Worm (Caenorhabditis elegans): ENCODE measurements around the gene alkb-7.

alkb-7 gene

ce11 chrII:12738284-12739201 lies 49.4 kb downstream of the alkb-7 start, which contains the start of gene pisy-1:
pisy-1 (minus strand) TSS chrII:12738334.
- no peak for TF ChIP-seq C04F5.9 (tag; optimal IDR thresholded peaks at IDR 0.05)
- no peak for TF ChIP-seq unc-98 (GFP tag; IDR thresholded peaks at IDR 0.05)
- peak; percentile 6; the same call in 1 of the 2 replicates for TF ChIP-seq isw-1 (GFP tag; IDR thresholded peaks at IDR 0.05)
- no peak; the same call in 1 of the 2 replicates for TF ChIP-seq nhr-19 (GFP tag; conservative IDR thresholded peaks at IDR 0.05)
- no peak for TF ChIP-seq sox-4 (tag; optimal IDR thresholded peaks at IDR 0.05)
- no peak for TF ChIP-seq hpl-2 (GFP tag; optimal IDR thresholded peaks at IDR 0.05)
- TF ChIP-seq pag-3 (tag; optimal IDR thresholded peaks at IDR 0.05; ENCODE audit: borderline replicate concordance, insufficient read depth) = no peak
- TF ChIP-seq lin-35 (GFP tag; optimal IDR thresholded peaks at IDR 0.05) = peak; percentile 89 to 94
- no peak for TF ChIP-seq ces-1 (GFP tag; optimal IDR thresholded peaks at IDR 0.05)
- TF ChIP-seq snpc-4 (tag; optimal IDR thresholded peaks at IDR 0.05) = peak; percentile 53
- no peak for TF ChIP-seq ceh-90 (tag; optimal IDR thresholded peaks at IDR 0.05)
- no peak for TF ChIP-seq tlp-1 (tag; optimal IDR thresholded peaks at IDR 0.05)
- TF ChIP-seq fkh-10 (GFP tag; optimal IDR thresholded peaks at IDR 0.05) = no peak
- TF ChIP-seq aly-2 (tag; optimal IDR thresholded peaks at IDR 0.05) = no peak
- peak; percentile 32 for TF ChIP-seq F16B12.6 (tag; optimal IDR thresholded peaks at IDR 0.05)
- TF ChIP-seq skn-1 (tag; optimal IDR thresholded peaks at IDR 0.05) = peak; percentile 68
- TF ChIP-seq nhr-85 (tag) = no peak
- TF ChIP-seq irx-1 (tag; optimal IDR thresholded peaks at IDR 0.05) = no peak
- no peak for TF ChIP-seq ceh-63 (GFP tag; optimal IDR thresholded peaks at IDR 0.05)
- TF ChIP-seq pqm-1 (tag; optimal IDR thresholded peaks at IDR 0.05) = no peak
- TF ChIP-seq dsc-1 (tag; optimal IDR thresholded peaks at IDR 0.05) = peak; percentile 9
- TF ChIP-seq grh-1 (GFP tag; IDR thresholded peaks at IDR 0.05) = no peak
- no peak for TF ChIP-seq nhr-28 (tag; optimal IDR thresholded peaks at IDR 0.05)
- TF ChIP-seq lir-3 (tag; optimal IDR thresholded peaks at IDR 0.05; ENCODE audit: poor library complexity) = no peak
- no peak for TF ChIP-seq ets-5 (GFP tag; IDR thresholded peaks at IDR 0.05)
- TF ChIP-seq unc-30 (tag; optimal IDR thresholded peaks at IDR 0.05) = no peak
- TF ChIP-seq xbp-1 (tag; optimal IDR thresholded peaks at IDR 0.05) = peak; percentile 60
- TF ChIP-seq vab-15 (tag; optimal IDR thresholded peaks at IDR 0.05) = peak; percentile 53
- TF ChIP-seq alr-1 (tag; optimal IDR thresholded peaks at IDR 0.05; ENCODE audit: borderline replicate concordance) = no peak
- peak; percentile 55 to 80 for TF ChIP-seq lsy-2 (tag; optimal IDR thresholded peaks at IDR 0.05)
- no peak for TF ChIP-seq nhr-77 (tag; optimal IDR thresholded peaks at IDR 0.05)
- peak; percentile 64 for TF ChIP-seq rnt-1 (tag; optimal IDR thresholded peaks at IDR 0.05)
- peak; percentile 77 to 90 (median 81) for TF ChIP-seq dpl-1 (GFP tag; optimal IDR thresholded peaks at IDR 0.05)
- peak; percentile 70 for TF ChIP-seq unc-130 (tag; optimal IDR thresholded peaks at IDR 0.05)
- no peak for TF ChIP-seq zag-1 (tag; optimal IDR thresholded peaks at IDR 0.05)
- no peak for TF ChIP-seq sptf-1 (tag; optimal IDR thresholded peaks at IDR 0.05)
- no peak for TF ChIP-seq mef-2 (tag; optimal IDR thresholded peaks at IDR 0.05)
- no peak for TF ChIP-seq fkh-8 (tag; optimal IDR thresholded peaks at IDR 0.05)
- peak; percentile 32 for TF ChIP-seq lin-13 (GFP tag; optimal IDR thresholded peaks at IDR 0.05)
- peak; percentile 37 for TF ChIP-seq C16A3.4 (tag; optimal IDR thresholded peaks at IDR 0.05)
- no peak for TF ChIP-seq unc-62 (GFP tag; optimal IDR thresholded peaks at IDR 0.05)
- TF ChIP-seq lin-14 (GFP tag; optimal IDR thresholded peaks at IDR 0.05) = no peak
- TF ChIP-seq mdl-1 (tag; optimal IDR thresholded peaks at IDR 0.05) = peak in 1 of 2 experiments; percentile 52
- no peak for TF ChIP-seq ztf-4 (tag; optimal IDR thresholded peaks at IDR 0.05)
- no peak for TF ChIP-seq aha-1 (tag; optimal IDR thresholded peaks at IDR 0.05)
- no peak for TF ChIP-seq egl-27 (tag; optimal IDR thresholded peaks at IDR 0.05)
- TF ChIP-seq fos-1 (tag; optimal IDR thresholded peaks at IDR 0.05) = no peak
- TF ChIP-seq ama-1 (optimal IDR thresholded peaks at IDR 0.05) = no peak
- TF ChIP-seq hlh-17 (GFP tag; optimal IDR thresholded peaks at IDR 0.05; ENCODE audit: borderline replicate concordance) = no peak
- TF ChIP-seq Y116A8C.19 (tag; optimal IDR thresholded peaks at IDR 0.05; ENCODE audit: borderline replicate concordance) = no peak
- TF ChIP-seq efl-3 (GFP tag; optimal IDR thresholded peaks at IDR 0.05) = no peak
- TF ChIP-seq lin-39 (tag; optimal IDR thresholded peaks at IDR 0.05) = peak; percentile 34
